Worm (Caenorhabditis elegans): Measurements from ENCODE around the gene C18F10.7.

Gene C18F10.7

ce11 chrIII:6260115-6260514 lies 18.0 kb downstream of the C18F10.7 start, which contains the start of gene srg-2:
srg-2 (minus strand) TSS chrIII:6260215.
- TF ChIP-seq W03F9.2 (tag; optimal IDR thresholded peaks at IDR 0.05), result no peak
- no peak for TF ChIP-seq him-1 (tag; optimal IDR thresholded peaks at IDR 0.05)
- no peak for TF ChIP-seq dao-5 (tag; optimal IDR thresholded peaks at IDR 0.05)

DNA sequence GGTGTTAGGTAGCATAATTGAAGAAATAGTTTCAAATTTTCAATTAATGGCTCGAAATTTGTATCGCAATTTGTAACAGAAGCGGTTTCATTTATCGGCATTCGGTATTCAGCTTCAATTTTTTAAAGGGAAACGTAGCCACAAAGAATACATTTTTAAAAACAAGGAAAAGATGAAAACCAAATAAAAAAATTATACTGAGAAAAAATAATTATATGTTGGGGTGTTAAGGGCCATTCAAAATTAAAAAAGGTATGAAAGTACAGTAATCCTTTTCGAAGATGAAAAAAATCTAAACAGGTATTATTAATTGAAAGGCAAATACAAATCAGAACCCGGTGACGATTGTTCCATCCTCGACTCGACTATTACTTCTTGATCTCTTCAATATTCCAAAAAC lies 19.9 kb downstream of the C18F10.7 start, which contains the start of gene srg-1:
Gene srg-1 (minus strand): TSS at position 101 of the 400 bp plus-strand sequence.
- no peak for TF ChIP-seq dao-5 (tag; optimal IDR thresholded peaks at IDR 0.05)
- TF ChIP-seq him-1 (tag; optimal IDR thresholded peaks at IDR 0.05), result no peak
- no peak for TF ChIP-seq W03F9.2 (tag; optimal IDR thresholded peaks at IDR 0.05)

- TF ChIP-seq W03F9.2 (tag; optimal IDR thresholded peaks at IDR 0.05), result no peak
- no peak for TF ChIP-seq dao-5 (tag; optimal IDR thresholded peaks at IDR 0.05)
- TF ChIP-seq him-1 (tag; optimal IDR thresholded peaks at IDR 0.05), result no peak
These were observed 21.5 kb downstream of the C18F10.7 start, which contains the start of gene srg-9 for ce11 chrIII:6256675-6257074. srg-9 (minus strand) TSS chrIII:6256775.

DNA sequence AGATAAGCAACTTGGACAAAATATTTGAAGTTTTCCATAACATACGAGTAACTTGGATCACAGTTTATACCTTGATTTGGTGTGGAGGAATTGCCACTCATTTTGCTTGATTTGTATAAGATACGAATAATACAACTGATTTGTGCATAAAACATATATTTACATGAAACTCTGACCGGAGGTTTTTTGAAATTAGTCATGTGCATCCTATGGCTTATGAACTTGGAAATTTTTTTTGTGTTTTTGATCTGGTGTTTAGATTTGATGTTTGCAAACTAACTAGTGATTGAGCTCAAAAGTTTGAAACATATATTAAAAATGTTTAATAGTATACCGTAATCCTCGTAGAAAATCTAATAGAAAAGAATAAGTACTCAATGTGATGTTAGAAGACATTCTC lies 23.4 kb downstream of the C18F10.7 start, which contains the start of gene srg-8:
Gene srg-8 (minus strand): TSS at position 101 of the 400 bp plus-strand sequence.
- TF ChIP-seq dao-5 (tag; optimal IDR thresholded peaks at IDR 0.05), result no peak
- TF ChIP-seq W03F9.2 (tag; optimal IDR thresholded peaks at IDR 0.05), result no peak
- TF ChIP-seq him-1 (tag; optimal IDR thresholded peaks at IDR 0.05), result no peak

DNA sequence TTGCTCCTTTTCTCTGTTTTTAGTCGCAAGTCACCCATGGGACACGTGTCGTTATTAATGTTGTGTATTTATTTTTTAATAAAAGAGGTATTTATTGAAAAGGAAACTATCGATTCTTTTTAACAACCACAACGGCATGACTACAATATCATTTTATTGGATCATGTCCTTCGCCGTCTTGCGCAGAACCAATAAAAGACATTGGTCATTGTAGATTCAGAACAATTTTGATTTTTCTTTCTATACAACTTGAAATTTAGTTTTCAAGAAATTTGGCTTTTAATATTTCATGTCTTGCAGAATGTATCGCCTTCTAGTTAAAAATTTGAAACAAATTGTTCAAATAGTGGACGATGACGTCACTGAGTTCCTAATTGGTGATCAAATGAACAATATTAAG lies 26.6 kb downstream of the C18F10.7 start, which contains the start of gene amdh-1:
Gene amdh-1 (plus strand): TSS at position 301 of the 400 bp plus-strand sequence.
- TF ChIP-seq W03F9.2 (tag; optimal IDR thresholded peaks at IDR 0.05) (no peak), dao-5 (tag; optimal IDR thresholded peaks at IDR 0.05) (no peak), him-1 (tag; optimal IDR thresholded peaks at IDR 0.05) (no peak)

ce11 chrIII:6248064-6248687 lies 30.0 kb downstream of the C18F10.7 start, which contains the start of the genes gen-1 and stt-3:
gen-1 (minus strand) TSS chrIII:6248158.
stt-3 (plus strand) TSS chrIII:6248637.
- no peak for TF ChIP-seq W03F9.2 (tag; optimal IDR thresholded peaks at IDR 0.05)
- no peak for TF ChIP-seq him-1 (tag; optimal IDR thresholded peaks at IDR 0.05)
- no peak for TF ChIP-seq dao-5 (tag; optimal IDR thresholded peaks at IDR 0.05)

DNA sequence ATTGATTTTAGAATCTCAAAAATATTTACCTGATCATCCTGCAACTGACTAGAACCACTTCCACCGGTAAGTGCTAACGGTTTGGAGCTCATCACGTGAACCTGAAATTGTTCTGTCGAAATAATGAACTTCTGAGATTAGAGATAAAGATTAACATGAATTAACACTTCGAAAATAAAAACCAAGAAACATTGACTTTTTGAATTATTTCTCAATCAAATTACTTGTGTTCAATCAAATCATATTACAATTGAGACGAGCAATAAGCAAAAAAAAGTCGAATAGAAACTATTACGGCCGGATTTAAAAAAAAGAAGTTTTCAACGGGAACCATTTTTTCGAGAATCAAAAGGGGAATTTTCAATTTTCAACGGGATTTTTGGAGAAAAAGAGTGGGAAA lies 32.4 kb downstream of the C18F10.7 start, which contains the start of gene bcas-2:
Gene bcas-2 (minus strand): TSS at position 101 of the 400 bp plus-strand sequence.
- TF ChIP-seq him-1 (tag; optimal IDR thresholded peaks at IDR 0.05), result no peak
- no peak for TF ChIP-seq dao-5 (tag; optimal IDR thresholded peaks at IDR 0.05)
- TF ChIP-seq W03F9.2 (tag; optimal IDR thresholded peaks at IDR 0.05), result no peak

DNA sequence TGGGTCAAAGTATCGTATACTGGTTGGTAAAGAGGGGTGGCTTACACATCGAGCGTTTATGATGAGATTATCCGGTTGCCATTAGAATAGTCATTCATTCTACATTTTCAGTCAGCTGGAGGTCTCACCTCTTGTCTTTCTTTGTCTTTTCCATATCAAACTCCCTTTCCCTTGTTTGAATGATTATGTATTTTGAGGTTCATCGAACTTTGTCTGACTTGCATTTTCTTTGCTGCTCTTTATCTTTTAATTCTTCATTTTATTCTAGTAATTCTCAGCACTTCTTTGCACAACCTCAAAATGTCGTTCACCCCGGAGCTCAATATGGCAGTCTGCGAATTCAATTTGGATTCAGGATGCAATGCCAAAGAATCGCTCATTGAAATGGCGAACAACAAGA lies 37.6 kb downstream of the C18F10.7 start, which contains the start of gene T12A2.3:
Gene T12A2.3 (plus strand): TSS at position 301 of the 400 bp plus-strand sequence.
- TF ChIP-seq him-1 (tag; optimal IDR thresholded peaks at IDR 0.05) (no peak), dao-5 (tag; optimal IDR thresholded peaks at IDR 0.05) (no peak)

DNA sequence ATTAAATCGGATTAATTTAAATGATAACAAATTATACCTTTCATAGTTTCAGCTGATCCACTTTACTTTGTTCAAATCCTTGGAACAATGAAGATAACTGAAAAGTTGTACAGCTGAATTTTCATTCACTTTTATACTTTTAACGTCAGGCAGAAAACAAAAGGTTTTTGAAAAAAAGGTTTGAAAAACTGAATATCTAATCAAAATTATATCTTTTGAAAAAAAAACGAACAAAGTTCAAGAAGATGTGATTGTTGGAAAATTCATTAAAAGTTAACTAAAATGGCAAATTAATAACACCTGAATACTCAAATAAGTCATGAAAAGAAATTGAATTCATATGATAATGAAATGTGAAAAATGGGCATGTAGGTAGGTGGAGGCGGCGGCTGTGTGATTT lies 41.5 kb downstream of the C18F10.7 start, which contains the start of gene T12A2.21:
Gene T12A2.21 (minus strand): TSS at position 101 of the 400 bp plus-strand sequence.
- TF ChIP-seq him-1 (tag; optimal IDR thresholded peaks at IDR 0.05) (no peak), dao-5 (tag; optimal IDR thresholded peaks at IDR 0.05) (no peak), W03F9.2 (tag; optimal IDR thresholded peaks at IDR 0.05) (no peak)

DNA sequence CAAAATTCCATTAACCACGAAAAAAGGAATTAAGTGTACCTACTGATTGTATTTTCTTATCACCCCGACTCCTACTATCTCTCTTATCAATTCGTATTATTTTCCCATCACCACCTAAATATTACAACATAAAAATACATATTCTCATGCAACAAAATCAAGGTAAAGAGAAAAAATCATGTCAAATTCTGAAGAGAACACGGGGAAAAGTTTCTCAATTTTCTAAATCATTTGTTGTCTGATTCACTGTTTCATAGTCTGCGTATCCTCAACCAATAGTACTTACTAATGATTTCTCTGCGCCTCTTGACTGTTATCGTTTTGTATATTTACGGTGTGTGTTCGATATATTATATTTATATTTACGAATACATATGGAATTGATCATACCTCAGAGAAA lies 46.3 kb downstream of the C18F10.7 start:
- TF ChIP-seq dao-5 (tag; optimal IDR thresholded peaks at IDR 0.05) (no peak), him-1 (tag; optimal IDR thresholded peaks at IDR 0.05) (no peak), W03F9.2 (tag; optimal IDR thresholded peaks at IDR 0.05) (no peak)

ce11 chrIII:6230870-6231269 lies 47.3 kb downstream of the C18F10.7 start, which contains the start of gene esyt-2:
esyt-2 (minus strand) TSS chrIII:6230970.
- TF ChIP-seq dao-5 (tag; optimal IDR thresholded peaks at IDR 0.05) (no peak), W03F9.2 (tag; optimal IDR thresholded peaks at IDR 0.05) (no peak), him-1 (tag; optimal IDR thresholded peaks at IDR 0.05) (no peak)
